Worm (Caenorhabditis elegans) whole organism, L3 larva: ENCODE results near the gene srd-54.

Source experiments
- R02D3.7 ChIP-seq: fragments of 150-350 bp; optimal IDR thresholded peaks from 2 replicates; lab custom pipeline; 2014; ENCODE audit warnings: missing biosample characterization, missing genetic modification characterization
- ZK546.5 ChIP-seq: sonication (generic microtip); optimal IDR thresholded peaks from 2 replicates; lab custom pipeline; 2017; ENCODE audit warnings: missing biosample characterization, missing genetic modification characterization
- ama-1 ChIP-seq: fragments of 150-350 bp; optimal IDR thresholded peaks from 2 replicates; lab custom pipeline; 2018
- ceh-16 ChIP-seq: sonication (generic microtip); optimal IDR thresholded peaks from 2 replicates; lab custom pipeline; 2017; ENCODE audit warnings: missing biosample characterization, missing genetic modification characterization
- ceh-28 ChIP-seq: fragments of 150-350 bp; optimal IDR thresholded peaks from 2 replicates; lab custom pipeline; 2014; ENCODE audit warnings: missing biosample characterization, missing genetic modification reagents, missing genetic modification characterization
- ceh-82 ChIP-seq: fragments of 150-350 bp; optimal IDR thresholded peaks from 2 replicates; lab custom pipeline; 2014; ENCODE audit warnings: missing biosample characterization, missing genetic modification characterization
- daf-12 ChIP-seq: fragments of 150-350 bp; optimal IDR thresholded peaks from 2 replicates; lab custom pipeline; 2014; ENCODE audit warnings: missing biosample characterization, missing genetic modification reagents, missing genetic modification characterization
- egl-5 ChIP-seq: fragments of 150-350 bp; optimal IDR thresholded peaks from 2 replicates; lab custom pipeline; 2017; ENCODE audit warnings: missing biosample characterization, missing genetic modification reagents, missing genetic modification characterization, inconsistent platforms
- elt-1 ChIP-seq: fragments of 150-350 bp; optimal IDR thresholded peaks from 2 replicates; lab custom pipeline; 2014; ENCODE audit warnings: missing biosample characterization, missing genetic modification characterization
- elt-3 ChIP-seq, 3 experiments: fragments of 150-350 bp in 1 of 3; sonication (generic microtip) in 2 of 3; optimal IDR thresholded peaks; 2 replicates in 2 of 3; 4 replicates in 1 of 3; lab custom pipeline; 2014 to 2017; ENCODE audit warnings: missing biosample characterization in 3 of 3, missing genetic modification characterization in 3 of 3
- eor-1 ChIP-seq, 2 experiments: fragments of 150-350 bp; optimal IDR thresholded peaks; 2 replicates each; lab custom pipeline; 2014 to 2018; ENCODE audit warnings: missing biosample characterization in 2 of 2, missing genetic modification characterization in 2 of 2
- fkh-10 ChIP-seq: sonication (generic microtip); optimal IDR thresholded peaks from 2 replicates; lab custom pipeline; 2017; ENCODE audit warnings: missing biosample characterization, missing genetic modification reagents, missing genetic modification characterization
- fkh-2 ChIP-seq: fragments of 150-350 bp; optimal IDR thresholded peaks from 2 replicates; lab custom pipeline; 2014; ENCODE audit warnings: missing biosample characterization, missing genetic modification reagents, missing genetic modification characterization
- fos-1 ChIP-seq: fragments of 150-350 bp; optimal IDR thresholded peaks from 2 replicates; lab custom pipeline; 2014; ENCODE audit warnings: missing biosample characterization, missing genetic modification characterization
- lin-15B ChIP-seq: fragments of 150-350 bp; optimal IDR thresholded peaks from 2 replicates; lab custom pipeline; 2014; ENCODE audit warnings: missing biosample characterization, missing genetic modification characterization
- lsy-12 ChIP-seq: sonication (generic microtip); optimal IDR thresholded peaks from 2 replicates; lab custom pipeline; 2016; ENCODE audit warnings: mild to moderate bottlenecking, missing genetic modification characterization, missing compliant biosample characterization
- nfya-1 ChIP-seq: sonication (generic microtip); optimal IDR thresholded peaks from 2 replicates; lab custom pipeline; 2017; ENCODE audit warnings: missing genetic modification characterization, mild to moderate bottlenecking, missing compliant biosample characterization, antibody characterized with exemption, moderate library complexity; ENCODE audit not compliant: insufficient read depth
- nhr-11 ChIP-seq: fragments of 150-350 bp; optimal IDR thresholded peaks from 2 replicates; lab custom pipeline; 2014; ENCODE audit warnings: missing biosample characterization, missing genetic modification characterization
- nhr-12 ChIP-seq: fragments of 150-350 bp; optimal IDR thresholded peaks from 2 replicates; lab custom pipeline; 2014; ENCODE audit warnings: missing biosample characterization, missing genetic modification characterization
- nhr-23 ChIP-seq: fragments of 150-350 bp; optimal IDR thresholded peaks from 2 replicates; lab custom pipeline; 2014; ENCODE audit warnings: missing biosample characterization, missing genetic modification reagents, missing genetic modification characterization
- nhr-28 ChIP-seq: fragments of 150-350 bp; optimal IDR thresholded peaks from 2 replicates; lab custom pipeline; 2014; ENCODE audit warnings: missing biosample characterization, missing genetic modification characterization
- nhr-76 ChIP-seq: fragments of 150-350 bp; sonication (generic microtip); optimal IDR thresholded peaks from 5 replicates; lab custom pipeline; 2014; ENCODE audit warnings: missing biosample characterization, missing genetic modification characterization
- nhr-77 ChIP-seq: fragments of 150-350 bp; optimal IDR thresholded peaks from 2 replicates; lab custom pipeline; 2014; ENCODE audit warnings: missing biosample characterization, missing genetic modification characterization
- pha-4 ChIP-seq: fragments of 150-350 bp; optimal IDR thresholded peaks from 2 replicates; lab custom pipeline; 2014; ENCODE audit warnings: missing biosample characterization, missing genetic modification reagents, missing genetic modification characterization
- pqm-1 ChIP-seq: fragments of 150-350 bp; optimal IDR thresholded peaks from 2 replicates; lab custom pipeline; 2017; ENCODE audit warnings: missing biosample characterization, missing genetic modification characterization, inconsistent platforms
- sea-2 ChIP-seq: fragments of 150-350 bp; sonication (generic microtip); optimal IDR thresholded peaks from 4 replicates; lab custom pipeline; 2014; ENCODE audit warnings: missing biosample characterization, missing genetic modification reagents, missing genetic modification characterization
- snpc-4 ChIP-seq: fragments of 150-350 bp; optimal IDR thresholded peaks from 2 replicates; lab custom pipeline; 2014; ENCODE audit warnings: missing biosample characterization, missing genetic modification characterization
- tbx-2 ChIP-seq: sonication (generic microtip); optimal IDR thresholded peaks from 2 replicates; lab custom pipeline; 2016; ENCODE audit warnings: mild to moderate bottlenecking, missing genetic modification characterization, missing compliant biosample characterization
- unc-39 ChIP-seq: sonication (generic microtip); optimal IDR thresholded peaks from 4 replicates; lab custom pipeline; 2017; ENCODE audit warnings: missing biosample characterization, missing genetic modification characterization
- unc-62 ChIP-seq: fragments of 150-350 bp; sonication (generic microtip); optimal IDR thresholded peaks from 4 replicates; lab custom pipeline; 2014; ENCODE audit warnings: missing biosample characterization, missing genetic modification reagents, missing genetic modification characterization
- zag-1 ChIP-seq: fragments of 150-350 bp; optimal IDR thresholded peaks from 2 replicates; lab custom pipeline; 2014; ENCODE audit warnings: missing biosample characterization, missing genetic modification characterization
- ztf-11 ChIP-seq: fragments of 150-350 bp; optimal IDR thresholded peaks from 2 replicates; lab custom pipeline; 2014; ENCODE audit warnings: missing biosample characterization, missing genetic modification characterization
- ztf-4 ChIP-seq: fragments of 150-350 bp; optimal IDR thresholded peaks from 2 replicates; lab custom pipeline; 2014; ENCODE audit warnings: missing biosample characterization, missing genetic modification characterization

srd-54 gene

ce11 chrII:7458706-7459105 is 26.3 kb downstream of the srd-54 start, which contains the start of gene D1022.5:
D1022.5 (minus strand) TSS chrII:7458806.
- TF ChIP-seq zag-1 (tag; lab: Kevin White, UChicago) (no peak), unc-39 (tag; lab: Kevin White, UChicago) (no peak), tbx-2 (tag; lab: Kevin White, UChicago) (no peak), elt-1 (tag; lab: Kevin White, UChicago) (no peak), R02D3.7 (tag; lab: Kevin White, UChicago) (no peak), nhr-11 (tag; lab: Kevin White, UChicago) (no peak), lsy-12 (tag; lab: Kevin White, UChicago) (no peak), eor-1 (tag; optimal IDR thresholded peaks at IDR 0.05; lab: Kevin White, UChicago) (no peak), sea-2 (GFP tag; lab: Kevin White, UChicago) (no peak), ceh-82 (tag; lab: Kevin White, UChicago) (no peak), ama-1 (lab: Kevin White, UChicago) (no peak), ceh-28 (tag; lab: Kevin White, UChicago) (no peak)
- TF ChIP-seq, all 47 proteins: peak for 0

ce11 chrII:7459205-7459604 is 26.8 kb downstream of the srd-54 start, which contains the start of gene D1022.2:
D1022.2 (plus strand) TSS chrII:7459505.
- TF ChIP-seq zag-1 (tag; lab: Kevin White, UChicago) (no peak), egl-5 (tag; lab: Kevin White, UChicago) (no peak), nhr-28 (tag; lab: Kevin White, UChicago) (no peak), ztf-4 (no peak), ceh-16 (tag; lab: Kevin White, UChicago) (no peak), fkh-2 (tag; lab: Kevin White, UChicago) (no peak), nhr-77 (tag; lab: Kevin White, UChicago) (no peak), ceh-28 (tag; lab: Kevin White, UChicago) (no peak), daf-12 (tag; lab: Kevin White, UChicago) (no peak), nhr-23 (tag; lab: Kevin White, UChicago) (no peak), lsy-12 (tag; lab: Kevin White, UChicago) (no peak), unc-39 (tag; lab: Kevin White, UChicago) (no peak), elt-3 (tag; optimal IDR thresholded peaks at IDR 0.05; lab: Kevin White, UChicago) (no peak), nfya-1 (tag; lab: Kevin White, UChicago) (no peak), pqm-1 (tag; lab: Kevin White, UChicago) (no peak), fkh-10 (GFP tag; lab: Kevin White, UChicago) (no peak), lin-15B (tag; lab: Kevin White, UChicago) (no peak)

- TF ChIP-seq snpc-4 (tag; lab: Kevin White, UChicago), result no peak
- no peak for TF ChIP-seq nhr-11 (tag; lab: Kevin White, UChicago)
- no peak for TF ChIP-seq nhr-76 (tag; lab: Kevin White, UChicago)
- TF ChIP-seq elt-1 (tag; lab: Kevin White, UChicago), result no peak
- TF ChIP-seq fos-1, result no peak
- no peak for TF ChIP-seq ZK546.5 (tag; lab: Kevin White, UChicago)
- TF ChIP-seq elt-3 (tag; optimal IDR thresholded peaks at IDR 0.05; lab: Kevin White, UChicago), result no peak
- no peak for TF ChIP-seq tbx-2 (tag; lab: Kevin White, UChicago)
- TF ChIP-seq pqm-1 (tag; lab: Kevin White, UChicago), result no peak
- TF ChIP-seq pha-4 (tag; lab: Kevin White, UChicago), result no peak
- no peak for TF ChIP-seq nhr-12
- no peak for TF ChIP-seq nfya-1 (tag; lab: Kevin White, UChicago)
- TF ChIP-seq nhr-23 (tag; lab: Kevin White, UChicago), result no peak
- TF ChIP-seq ztf-11, result no peak
Observed at ce11 chrII:7465519-7465918, 33.1 kb downstream of the srd-54 start, which contains the start of gene sro-1. sro-1 (minus strand) TSS chrII:7465619.

- TF ChIP-seq unc-62 (GFP tag; lab: Kevin White, UChicago) (no peak), nhr-11 (tag; lab: Kevin White, UChicago) (no peak), fkh-10 (GFP tag; lab: Kevin White, UChicago) (peak; percentile 98)
Observed at ce11 chrII:7469318-7469717, 36.9 kb downstream of the srd-54 start.
